Fruit fly (Drosophila melanogaster): ENCODE results near the gene inaF-C.

inaF-C gene

dm6 chrX:11685918-11686640, 45.5 kb downstream of the inaF-C start (continued):
- TF ChIP-seq abd-A (tag; optimal IDR thresholded peaks at IDR 0.05) (peak; percentile 67), Bdp1 (GFP tag; optimal IDR thresholded peaks at IDR 0.05) (no peak), CG7372 (GFP tag; IDR thresholded peaks at IDR 0.05) (no peak), h (optimal IDR thresholded peaks at IDR 0.05) (no peak), Atf-2 (GFP tag; optimal IDR thresholded peaks at IDR 0.05) (no peak), YL-1 (GFP tag; optimal IDR thresholded peaks at IDR 0.05) (peak; percentile 41), zen (tag; optimal IDR thresholded peaks at IDR 0.05) (no peak), Kr (GFP tag; optimal IDR thresholded peaks at IDR 0.05) (no peak), sens-2 (GFP tag; IDR thresholded peaks at IDR 0.05) (no peak), NFAT (GFP tag; IDR thresholded peaks at IDR 0.05) (no peak), NfI (GFP tag; optimal IDR thresholded peaks at IDR 0.05) (no peak), CG12236 (GFP tag; optimal IDR thresholded peaks at IDR 0.05) (peak; percentile 4), CG12299 (tag; optimal IDR thresholded peaks at IDR 0.05) (peak; percentile 46), B-H1 (GFP tag; IDR thresholded peaks at IDR 0.05) (no peak), CG12155 (GFP tag; optimal IDR thresholded peaks at IDR 0.05) (no peak), prd (optimal IDR thresholded peaks at IDR 0.05) (no peak), prd (GFP tag; IDR thresholded peaks at IDR 0.05) (no peak), CG18011 (GFP tag; optimal IDR thresholded peaks at IDR 0.05) (no peak), tap (tag; optimal IDR thresholded peaks at IDR 0.05) (peak; percentile 34), psq (GFP tag; optimal IDR thresholded peaks at IDR 0.05) (peak; percentile 51), MESR4 (GFP tag; optimal IDR thresholded peaks at IDR 0.05) (no peak), sr (GFP tag; IDR thresholded peaks at IDR 0.05) (peak; percentile 49; the same call in 1 of the 3 replicates), CG3065 (GFP tag; optimal IDR thresholded peaks at IDR 0.05) (no peak), hkb (optimal IDR thresholded peaks at IDR 0.05) (no peak), hkb (GFP tag; IDR thresholded peaks at IDR 0.05) (peak; percentile 56), Neu2 (GFP tag; optimal IDR thresholded peaks at IDR 0.05; ENCODE audit: borderline replicate concordance) (no peak), ham (GFP tag; IDR thresholded peaks at IDR 0.05) (no peak), Hand (GFP tag; optimal IDR thresholded peaks at IDR 0.05) (peak; percentile 53), fu2 (GFP tag; optimal IDR thresholded peaks at IDR 0.05) (no peak), hb (GFP tag; IDR thresholded peaks at IDR 0.05; ENCODE audit: partially characterized antibody) (no peak), CG3995 (GFP tag; optimal IDR thresholded peaks at IDR 0.05) (no peak), CG8924 (tag; optimal IDR thresholded peaks at IDR 0.05) (peak; percentile 56), p53 (GFP tag; optimal IDR thresholded peaks at IDR 0.05) (no peak), sug (tag; optimal IDR thresholded peaks at IDR 0.05) (peak; percentile 75), CG2120 (GFP tag; optimal IDR thresholded peaks at IDR 0.05) (peak; percentile 19), Ada2b (GFP tag; IDR thresholded peaks at IDR 0.05) (no peak), crc (GFP tag; optimal IDR thresholded peaks at IDR 0.05) (peak; percentile 6), CG2116 (GFP tag; optimal IDR thresholded peaks at IDR 0.05) (no peak), Mes4 (GFP tag; optimal IDR thresholded peaks at IDR 0.05) (peak; percentile 29), CG4360 (GFP tag; IDR thresholded peaks at IDR 0.05) (no peak), gro (GFP tag; optimal IDR thresholded peaks at IDR 0.05) (peak; percentile 54), da (GFP tag; optimal IDR thresholded peaks at IDR 0.05) (no peak), CG16815 (GFP tag; optimal IDR thresholded peaks at IDR 0.05) (no peak), CG1792 (GFP tag; optimal IDR thresholded peaks at IDR 0.05) (no peak), CG7271 (tag; optimal IDR thresholded peaks at IDR 0.05) (no peak), CG8359 (GFP tag; optimal IDR thresholded peaks at IDR 0.05; ENCODE audit: borderline replicate concordance) (peak; percentile 17), CG4282 (GFP tag; optimal IDR thresholded peaks at IDR 0.05) (no peak), bigmax (GFP tag; optimal IDR thresholded peaks at IDR 0.05) (no peak), gcm2 (GFP tag; optimal IDR thresholded peaks at IDR 0.05) (no peak), Awh (GFP tag; IDR thresholded peaks at IDR 0.05) (no peak), Dad (GFP tag; optimal IDR thresholded peaks at IDR 0.05) (no peak), CG1603 (tag; optimal IDR thresholded peaks at IDR 0.05) (no peak)
